Worm (Caenorhabditis elegans) whole organism, young adult: ENCODE results near the gene lgc-48.

Source experiments
- B0336.3 ChIP-seq: fragments of 200-800 bp; sonication (Bioruptor generic); IDR thresholded peaks from 2 replicates; pipeline ENCODE4 v1.3.6; 2022; ENCODE audit warnings: missing genetic modification characterization, missing compliant biosample characterization
- C06A6.2 ChIP-seq: fragments of 200-800 bp; sonication (Bioruptor generic); conservative IDR thresholded peaks from 2 replicates; pipeline ENCODE4 v1.3.6; 2022; ENCODE audit warnings: missing genetic modification characterization, missing compliant biosample characterization
- F10E7.11 ChIP-seq: sonication (generic microtip); optimal IDR thresholded peaks from 2 replicates; lab custom pipeline; 2017; ENCODE audit warnings: mild to moderate bottlenecking, missing genetic modification characterization, moderate library complexity, missing compliant biosample characterization
- F22D6.2 ChIP-seq: sonication (generic microtip); optimal IDR thresholded peaks from 2 replicates; lab custom pipeline; 2016; ENCODE audit warnings: mild to moderate bottlenecking, missing genetic modification characterization, missing compliant biosample characterization
- F33H1.4 ChIP-seq: fragments of 200-800 bp; sonication (Bioruptor generic); IDR thresholded peaks from 2 replicates; pipeline ENCODE4 v1.3.6; 2022; ENCODE audit warnings: missing genetic modification reagents, missing genetic modification characterization, missing compliant biosample characterization
- F37B4.10 ChIP-seq: fragments of 200-800 bp; sonication (Bioruptor generic); IDR thresholded peaks from 2 replicates; pipeline ENCODE4 v1.3.6; 2022; ENCODE audit warnings: missing genetic modification characterization, missing compliant biosample characterization
- F52B5.7 ChIP-seq: sonication (generic microtip); optimal IDR thresholded peaks from 2 replicates; lab custom pipeline; 2016; ENCODE audit warnings: mild to moderate bottlenecking, missing genetic modification characterization, missing compliant biosample characterization
- K12H6.12 ChIP-seq: fragments of 200-800 bp; sonication (Bioruptor generic); optimal IDR thresholded peaks from 2 replicates; lab custom pipeline; 2018; ENCODE audit warnings: mild to moderate bottlenecking, missing genetic modification characterization, missing compliant biosample characterization
- T07F8.4 ChIP-seq: sonication (generic microtip); optimal IDR thresholded peaks from 2 replicates; lab custom pipeline; 2016; ENCODE audit warnings: mild to moderate bottlenecking, missing genetic modification characterization, moderate library complexity, missing compliant biosample characterization
- T26A5.8 ChIP-seq: sonication (generic microtip); optimal IDR thresholded peaks from 2 replicates; lab custom pipeline; 2016; ENCODE audit warnings: missing genetic modification characterization, missing compliant biosample characterization
- Y53F4B.3 ChIP-seq: fragments of 200-800 bp; sonication (Bioruptor generic); IDR thresholded peaks from 2 replicates; pipeline ENCODE4 v1.3.6; 2022; ENCODE audit warnings: missing genetic modification reagents, missing genetic modification characterization, missing compliant biosample characterization
- Y53G8AR.9 ChIP-seq: fragments of 200-800 bp; sonication (Bioruptor generic); conservative IDR thresholded peaks from 2 replicates; pipeline ENCODE4 v1.3.6; 2022; ENCODE audit warnings: missing genetic modification reagents, missing genetic modification characterization, missing compliant biosample characterization
- Y56A3A.18 ChIP-seq: fragments of 200-800 bp; sonication (Bioruptor generic); IDR thresholded peaks from 2 replicates; pipeline ENCODE4 v1.3.6; 2022; ENCODE audit warnings: missing genetic modification reagents, missing genetic modification characterization, missing compliant biosample characterization
- Y95B8A.8 ChIP-seq: fragments of 200-800 bp; sonication (Bioruptor generic); IDR thresholded peaks from 2 replicates; pipeline ENCODE4 v1.3.6; 2022; ENCODE audit warnings: missing genetic modification reagents, missing genetic modification characterization, missing compliant biosample characterization
- aptf-2 ChIP-seq: fragments of 200-800 bp; sonication (Bioruptor generic); conservative IDR thresholded peaks from 2 replicates; pipeline ENCODE4 v1.3.6; 2022; ENCODE audit warnings: missing genetic modification reagents, missing genetic modification characterization, missing compliant biosample characterization
- attf-5 ChIP-seq: fragments of 200-800 bp; sonication (Bioruptor generic); optimal IDR thresholded peaks from 2 replicates; lab custom pipeline; 2018; ENCODE audit warnings: mild to moderate bottlenecking, missing genetic modification characterization, missing compliant biosample characterization
- cebp-1 ChIP-seq, 2 experiments: fragments of 200-800 bp in 1 of 2; sonication (Bioruptor generic) in 1 of 2; sonication (generic microtip) in 1 of 2; IDR thresholded peaks in 1 of 2; optimal IDR thresholded peaks in 1 of 2; 2 replicates each; pipeline versions ENCODE4 v1.3.6 to Lab custom; 2017 to 2022; ENCODE audit warnings: missing compliant biosample characterization in 2 of 2, missing genetic modification characterization in 2 of 2, mild to moderate bottlenecking in 1 of 2, missing genetic modification reagents in 1 of 2, moderate library complexity in 1 of 2
- ceh-27 ChIP-seq: fragments of 200-800 bp; sonication (Bioruptor generic); optimal IDR thresholded peaks from 2 replicates; lab custom pipeline; 2018; ENCODE audit warnings: mild to moderate bottlenecking, missing genetic modification characterization, moderate library complexity, missing compliant biosample characterization
- ceh-58 ChIP-seq: fragments of 200-800 bp; sonication (Bioruptor generic); IDR thresholded peaks from 2 replicates; pipeline ENCODE4 v1.3.6; 2022; ENCODE audit warnings: missing genetic modification characterization, missing compliant biosample characterization
- gei-17 ChIP-seq: fragments of 200-800 bp; sonication (Bioruptor generic); optimal IDR thresholded peaks from 2 replicates; lab custom pipeline; 2018; ENCODE audit warnings: mild to moderate bottlenecking, missing genetic modification characterization, missing compliant biosample characterization
- hsf-1 ChIP-seq: fragments of 200-800 bp; sonication (Bioruptor generic); IDR thresholded peaks from 2 replicates; pipeline ENCODE4 v1.3.6; 2022; ENCODE audit warnings: missing genetic modification reagents, missing genetic modification characterization, missing compliant biosample characterization
- lin-35 ChIP-seq, 3 experiments: fragments of 150-350 bp in 2 of 3; sonication (generic microtip) in 1 of 3; optimal IDR thresholded peaks; 2 replicates each; lab custom pipeline; 2014 to 2018; ENCODE audit warnings: missing biosample characterization in 3 of 3, missing genetic modification characterization in 3 of 3, missing genetic modification reagents in 3 of 3
- lin-54 ChIP-seq: fragments of 200-800 bp; sonication (Bioruptor generic); optimal IDR thresholded peaks from 2 replicates; lab custom pipeline; 2018; ENCODE audit warnings: mild to moderate bottlenecking, missing genetic modification characterization, missing compliant biosample characterization
- lsl-1 ChIP-seq: fragments of 200-800 bp; sonication (Bioruptor generic); optimal IDR thresholded peaks from 2 replicates; lab custom pipeline; 2018; ENCODE audit warnings: mild to moderate bottlenecking, missing genetic modification characterization, moderate library complexity, missing compliant biosample characterization
- lsy-27 ChIP-seq: sonication (generic microtip); optimal IDR thresholded peaks from 2 replicates; lab custom pipeline; 2017; ENCODE audit warnings: missing genetic modification characterization, mild to moderate bottlenecking, missing compliant biosample characterization, antibody characterized with exemption, missing genotype, borderline replicate concordance; ENCODE audit not compliant: insufficient read depth
- mel-28 ChIP-seq: sonication (generic microtip); optimal IDR thresholded peaks from 2 replicates; lab custom pipeline; 2016; ENCODE audit warnings: borderline replicate concordance, mild to moderate bottlenecking, missing genetic modification characterization, missing compliant biosample characterization
- nfyb-1 ChIP-seq: fragments of 200-800 bp; sonication (Bioruptor generic); IDR thresholded peaks from 2 replicates; pipeline ENCODE4 v1.3.6; 2022; ENCODE audit warnings: missing genetic modification reagents, missing genetic modification characterization, missing compliant biosample characterization
- nhr-179 ChIP-seq: sonication (generic microtip); optimal IDR thresholded peaks from 2 replicates; lab custom pipeline; 2016; ENCODE audit warnings: mild to moderate bottlenecking, missing genetic modification characterization, missing compliant biosample characterization
- nhr-80 ChIP-seq: sonication (generic microtip); optimal IDR thresholded peaks from 2 replicates; lab custom pipeline; 2016; ENCODE audit warnings: missing genetic modification characterization, missing compliant biosample characterization
- nhr-90 ChIP-seq: sonication (generic microtip); optimal IDR thresholded peaks from 2 replicates; lab custom pipeline; 2016; ENCODE audit warnings: missing genotype, mild to moderate bottlenecking, missing genetic modification characterization, missing compliant biosample characterization
- rec-8 ChIP-seq, 2 experiments: sonication (generic microtip); optimal IDR thresholded peaks; 2 replicates each; lab custom pipeline; 2016; ENCODE audit warnings: mild to moderate bottlenecking in 2 of 2, missing genetic modification characterization in 2 of 2, missing genetic modification reagents in 2 of 2, missing genotype in 2 of 2, missing biosample characterization in 1 of 2, missing compliant biosample characterization in 1 of 2, moderate library complexity in 1 of 2
- sea-2 ChIP-seq: fragments of 200-800 bp; sonication (Bioruptor generic); IDR thresholded peaks from 2 replicates; pipeline ENCODE4 v1.3.6; 2022; ENCODE audit warnings: missing genetic modification characterization, missing compliant biosample characterization
- snpc-1.3 ChIP-seq: sonication (generic microtip); optimal IDR thresholded peaks from 2 replicates; lab custom pipeline; 2017; ENCODE audit warnings: missing genetic modification characterization, mild to moderate bottlenecking, missing compliant biosample characterization, antibody characterized with exemption, moderate library complexity, missing genotype, missing genetic modification reagents; ENCODE audit not compliant: insufficient read depth
- tlf-1 ChIP-seq: fragments of 200-800 bp; sonication (Bioruptor generic); optimal IDR thresholded peaks from 2 replicates; lab custom pipeline; 2018; ENCODE audit warnings: mild to moderate bottlenecking, missing genetic modification characterization, missing compliant biosample characterization
- unc-62 ChIP-seq: fragments of 150-350 bp; optimal IDR thresholded peaks from 2 replicates; lab custom pipeline; 2014; ENCODE audit warnings: missing biosample characterization, missing genetic modification reagents, missing genetic modification characterization
- ztf-25 ChIP-seq: fragments of 200-800 bp; sonication (Bioruptor generic); IDR thresholded peaks from 2 replicates; pipeline ENCODE4 v1.3.6; 2022; ENCODE audit warnings: missing genetic modification reagents, missing genetic modification characterization, missing compliant biosample characterization
- ztf-26 ChIP-seq: sonication (generic microtip); optimal IDR thresholded peaks from 2 replicates; lab custom pipeline; 2017; ENCODE audit warnings: missing genetic modification characterization, missing compliant biosample characterization

lgc-48 gene

ce11 chrV:13351773-13352172 lies 11.7 kb downstream of the lgc-48 start:
- no peak for TF ChIP-seq B0336.3 (GFP tag; lab: Robert Waterston, UW)
- TF ChIP-seq ceh-27, result no peak
- TF ChIP-seq F33H1.4 (GFP tag; lab: Robert Waterston, UW), result no peak
- TF ChIP-seq nfyb-1 (GFP tag; lab: Robert Waterston, UW), result no peak
- no peak for TF ChIP-seq F10E7.11 (tag; lab: Kevin White, UChicago)
- no peak for TF ChIP-seq Y95B8A.8 (GFP tag; lab: Robert Waterston, UW)
- no peak for TF ChIP-seq ztf-26
- TF ChIP-seq lin-54 (GFP tag; lab: Kevin White, UChicago), result no peak
- TF ChIP-seq nhr-179 (tag; lab: Kevin White, UChicago), result no peak
- TF ChIP-seq ztf-25 (GFP tag; lab: Robert Waterston, UW), result no peak
- no peak for TF ChIP-seq sea-2 (GFP tag; lab: Robert Waterston, UW)
- TF ChIP-seq Y53G8AR.9 (GFP tag; lab: Robert Waterston, UW), result no peak
- TF ChIP-seq attf-5, result no peak
- TF ChIP-seq K12H6.12, result no peak
- no peak for TF ChIP-seq F22D6.2

ce11 chrV:13352415-13352814 lies 12.4 kb downstream of the lgc-48 start:
- TF ChIP-seq cebp-1 (GFP tag; IDR thresholded peaks at IDR 0.05; lab: Robert Waterston, UW) (no peak), cebp-1 (tag; optimal IDR thresholded peaks at IDR 0.05; lab: Kevin White, UChicago) (no peak), T26A5.8 (tag; lab: Kevin White, UChicago) (no peak), F37B4.10 (GFP tag; lab: Robert Waterston, UW) (0 out of 2 replicates have a peak, but pooled peaks have one; percentile 62), nhr-90 (tag; lab: Kevin White, UChicago) (no peak), unc-62 (GFP tag; lab: Kevin White, UChicago) (no peak)

DNA sequence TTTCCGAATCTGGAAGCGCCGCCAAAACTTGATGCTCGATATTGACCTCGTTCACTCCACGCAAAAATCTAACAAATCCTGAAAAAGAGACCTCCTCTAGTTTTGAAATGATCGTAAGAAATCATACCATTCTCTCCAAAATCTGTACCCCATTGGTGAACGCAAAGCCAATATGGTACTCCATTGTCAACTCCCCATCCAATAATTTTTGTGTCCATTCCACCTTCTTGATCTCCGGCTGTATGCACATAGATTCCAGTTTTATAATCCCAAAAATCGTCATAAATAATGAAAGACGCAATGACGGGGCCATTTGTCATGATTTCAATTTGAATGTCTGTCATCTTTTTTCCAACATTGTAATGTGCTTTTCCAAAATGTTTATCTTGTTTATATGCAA lies 16.2 kb downstream of the lgc-48 start:
- TF ChIP-seq ceh-58 (GFP tag; lab: Robert Waterston, UW), result no peak
- no peak for TF ChIP-seq Y53F4B.3 (GFP tag; lab: Robert Waterston, UW)
- TF ChIP-seq aptf-2 (GFP tag; lab: Robert Waterston, UW), result no peak
- no peak for TF ChIP-seq T07F8.4 (tag; lab: Kevin White, UChicago)
- no peak for TF ChIP-seq lsy-27 (tag; lab: Kevin White, UChicago)
- no peak for TF ChIP-seq Y56A3A.18 (GFP tag; lab: Robert Waterston, UW)
- no peak for TF ChIP-seq nfyb-1 (GFP tag; lab: Robert Waterston, UW)
- no peak for TF ChIP-seq lin-35 (GFP tag; optimal IDR thresholded peaks at IDR 0.05; lab: Kevin White, UChicago)
- TF ChIP-seq gei-17 (GFP tag; lab: Kevin White, UChicago), result no peak
- no peak for TF ChIP-seq C06A6.2 (GFP tag; lab: Robert Waterston, UW)
- no peak for TF ChIP-seq hsf-1
- TF ChIP-seq nhr-80 (tag; lab: Kevin White, UChicago), result no peak
- no peak for TF ChIP-seq snpc-1.3
- no peak for TF ChIP-seq rec-8 (tag; optimal IDR thresholded peaks at IDR 0.05; lab: Kevin White, UChicago)
- no peak for TF ChIP-seq mel-28
- no peak for TF ChIP-seq lsl-1 (GFP tag; lab: Kevin White, UChicago)
- TF ChIP-seq tlf-1 (GFP tag; lab: Kevin White, UChicago), result no peak
- no peak for TF ChIP-seq F52B5.7
- no peak for TF ChIP-seq Y95B8A.8 (GFP tag; lab: Robert Waterston, UW)
